Fruit fly (Drosophila melanogaster): ENCODE results near the gene CG31867.

DNA sequence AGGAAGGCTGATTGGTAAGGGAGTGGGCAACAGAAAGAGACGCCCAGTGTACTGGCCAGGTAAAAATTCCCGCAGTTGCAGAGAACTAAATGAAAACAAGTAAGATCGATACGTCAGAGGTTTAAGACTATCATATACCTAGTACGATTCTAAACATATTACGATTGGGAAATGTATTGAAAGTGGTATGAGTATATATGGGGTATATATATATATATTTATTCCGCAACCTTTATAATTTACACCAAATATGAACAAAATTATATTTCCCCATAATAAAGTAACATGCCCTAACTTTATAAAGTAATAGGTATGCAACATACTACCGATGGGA is 43.9 kb upstream of the CG31867 start:
- TF ChIP-seq CG8478 (optimal IDR thresholded peaks at IDR 0.05) (no peak), CTCF (optimal IDR thresholded peaks at IDR 0.05) (no peak)
